Fruit fly (Drosophila melanogaster): ENCODE measurements around the gene CG6813.
A peak's percentile ranks its signal among the peaks of the same experiment; 100 is the strongest.

The CG6813 gene

dm6 chr3R:11656614-11657216, 30.3 kb upstream of the CG6813 start (continued):
- TF ChIP-seq Hr39 (GFP tag; optimal IDR thresholded peaks at IDR 0.05) (peak; percentile 98), CG6163 (GFP tag; IDR thresholded peaks at IDR 0.05) (peak; percentile 99), Lpt (GFP tag; optimal IDR thresholded peaks at IDR 0.05) (peak; percentile 99), Sox14 (GFP tag; optimal IDR thresholded peaks at IDR 0.05) (peak; percentile 99), CG8632 (GFP tag; optimal IDR thresholded peaks at IDR 0.05) (peak; percentile 99), CG9139 (GFP tag; optimal IDR thresholded peaks at IDR 0.05) (peak; percentile 97), Eip78C (GFP tag) (peak; percentile 100), net (GFP tag; optimal IDR thresholded peaks at IDR 0.05) (peak; percentile 99), CG4318 (GFP tag; optimal IDR thresholded peaks at IDR 0.05) (peak; percentile 98), topi (GFP tag; optimal IDR thresholded peaks at IDR 0.05) (peak; percentile 99), CG11762 (GFP tag; optimal IDR thresholded peaks at IDR 0.05; ENCODE audit: insufficient read depth) (peak; percentile 98), esn (GFP tag; optimal IDR thresholded peaks at IDR 0.05) (peak; percentile 99), fd85E (GFP tag; optimal IDR thresholded peaks at IDR 0.05) (peak; percentile 95), Hr38 (GFP tag; optimal IDR thresholded peaks at IDR 0.05) (peak; percentile 83), dsx (GFP tag; optimal IDR thresholded peaks at IDR 0.05; ENCODE audit: poor library complexity, severe bottlenecking) (peak; percentile 98), fd59A (GFP tag; optimal IDR thresholded peaks at IDR 0.05) (peak; percentile 99), CG6276 (GFP tag; optimal IDR thresholded peaks at IDR 0.05) (peak; percentile 99), Smox (GFP tag; optimal IDR thresholded peaks at IDR 0.05) (peak; percentile 98), dac (GFP tag; optimal IDR thresholded peaks at IDR 0.05) (peak; percentile 97), salr (GFP tag; optimal IDR thresholded peaks at IDR 0.05) (peak; percentile 98)

dm6 chr3R:11655873-11656374, 29.5 kb upstream of the CG6813 start, which contains the start of gene CG42327:
CG42327 (plus strand) TSS chr3R:11656149.
- TF ChIP-seq topi (GFP tag; optimal IDR thresholded peaks at IDR 0.05) (peak; percentile 93), CG8319 (GFP tag; optimal IDR thresholded peaks at IDR 0.05) (peak; percentile 85), salr (GFP tag; optimal IDR thresholded peaks at IDR 0.05) (peak; percentile 85 to 95), CG10631 (GFP tag; optimal IDR thresholded peaks at IDR 0.05) (peak; percentile 97), CG32006 (GFP tag; optimal IDR thresholded peaks at IDR 0.05) (peak; percentile 98), Eip75B (GFP tag; optimal IDR thresholded peaks at IDR 0.05) (peak; percentile 94), Hr38 (GFP tag; optimal IDR thresholded peaks at IDR 0.05) (no peak), OdsH (GFP tag; optimal IDR thresholded peaks at IDR 0.05) (peak; percentile 98), ss (GFP tag; optimal IDR thresholded peaks at IDR 0.05) (peak; percentile 81 to 85), Smox (GFP tag; optimal IDR thresholded peaks at IDR 0.05) (peak; percentile 93), fkh (GFP tag; optimal IDR thresholded peaks at IDR 0.05) (peak; percentile 86), CG3032 (tag; optimal IDR thresholded peaks at IDR 0.05) (peak; percentile 88), CG3919 (GFP tag; optimal IDR thresholded peaks at IDR 0.05) (peak; percentile 97), CG6792 (GFP tag; optimal IDR thresholded peaks at IDR 0.05) (peak; percentile 95), Sox14 (GFP tag; optimal IDR thresholded peaks at IDR 0.05) (peak; percentile 94), Ets21C (GFP tag; optimal IDR thresholded peaks at IDR 0.05) (peak; percentile 87), CG6276 (GFP tag; optimal IDR thresholded peaks at IDR 0.05) (peak; percentile 95), CG7368 (GFP tag; optimal IDR thresholded peaks at IDR 0.05) (peak; percentile 95), acj6 (GFP tag; optimal IDR thresholded peaks at IDR 0.05) (peak; percentile 96), svp (GFP tag) (peak; percentile 96), dac (GFP tag; optimal IDR thresholded peaks at IDR 0.05) (peak; percentile 97), cyc (GFP tag; optimal IDR thresholded peaks at IDR 0.05) (peak; percentile 90), CG6854 (GFP tag; optimal IDR thresholded peaks at IDR 0.05) (peak; percentile 82), Hr4 (GFP tag; optimal IDR thresholded peaks at IDR 0.05) (peak; percentile 97), CG11294 (GFP tag; IDR thresholded peaks at IDR 0.05) (peak; percentile 90), eg (GFP tag; IDR thresholded peaks at IDR 0.05) (peak; percentile 98), achi (GFP tag; optimal IDR thresholded peaks at IDR 0.05) (peak; percentile 97), Eip93F (GFP tag; optimal IDR thresholded peaks at IDR 0.05) (peak; percentile 91), pdm3 (GFP tag; optimal IDR thresholded peaks at IDR 0.05) (peak; percentile 95), CG31627 (GFP tag; optimal IDR thresholded peaks at IDR 0.05) (peak; percentile 90), CG4318 (GFP tag; optimal IDR thresholded peaks at IDR 0.05) (peak; percentile 97), Gug (GFP tag; IDR thresholded peaks at IDR 0.05) (peak; percentile 92), CG11902 (GFP tag; optimal IDR thresholded peaks at IDR 0.05) (peak; percentile 81), Ets96B (tag; optimal IDR thresholded peaks at IDR 0.05) (peak; percentile 94), CG10669 (GFP tag; optimal IDR thresholded peaks at IDR 0.05) (peak; percentile 93), Sox15 (GFP tag; optimal IDR thresholded peaks at IDR 0.05) (peak; percentile 80), CG9139 (GFP tag; optimal IDR thresholded peaks at IDR 0.05) (peak; percentile 78)

All from whole organism, prepupa.